Worm (Caenorhabditis elegans) whole organism, L4 larva: ENCODE results near the gene sft-1.

Experiments used
- F10B5.3 ChIP-seq: sonication (generic microtip); optimal IDR thresholded peaks from 2 replicates; lab custom pipeline; 2016; ENCODE audit warnings: mild to moderate bottlenecking, missing genetic modification characterization, missing compliant biosample characterization
- Y75B8A.6 ChIP-seq: fragments of 200-800 bp; sonication (Bioruptor generic); IDR thresholded peaks from 2 replicates; pipeline ENCODE4 v1.3.6; 2022; ENCODE audit warnings: missing genetic modification reagents, missing genetic modification characterization, missing compliant biosample characterization
- aha-1 ChIP-seq: fragments of 150-350 bp; peaks from one replicate; lab custom pipeline; 2014; ENCODE audit warnings: missing biosample characterization, missing genetic modification characterization
- ama-1 ChIP-seq: fragments of 150-350 bp; optimal IDR thresholded peaks from 2 replicates; lab custom pipeline; 2014; ENCODE audit warnings: inconsistent platforms, mixed read lengths
- arid-1 ChIP-seq: fragments of 200-800 bp; sonication (Bioruptor generic); conservative IDR thresholded peaks from 2 replicates; pipeline ENCODE4 v1.3.6; 2022; ENCODE audit warnings: missing genetic modification reagents, missing genetic modification characterization, missing compliant biosample characterization
- ceh-20 ChIP-seq: fragments of 200-800 bp; sonication (Bioruptor generic); IDR thresholded peaks from 2 replicates; pipeline ENCODE4 v1.3.6; 2022; ENCODE audit warnings: missing genetic modification reagents, missing genetic modification characterization, missing compliant biosample characterization
- cey-2 ChIP-seq: sonication (generic microtip); optimal IDR thresholded peaks from 3 replicates; lab custom pipeline; 2017; ENCODE audit warnings: missing genetic modification characterization, mild to moderate bottlenecking, missing compliant biosample characterization, antibody characterized with exemption, borderline replicate concordance; ENCODE audit not compliant: insufficient read depth
- daf-16 ChIP-seq, 3 experiments: sonication (generic microtip); optimal IDR thresholded peaks; 2 replicates each; lab custom pipeline; 2016 to 2017; ENCODE audit warnings: missing genetic modification characterization in 3 of 3, missing genetic modification reagents in 3 of 3, mild to moderate bottlenecking in 2 of 3, missing compliant biosample characterization in 2 of 3, missing biosample characterization in 1 of 3, moderate library complexity in 1 of 3
- dmd-6 ChIP-seq: fragments of 200-800 bp; sonication (Bioruptor generic); IDR thresholded peaks from 2 replicates; pipeline ENCODE4 v1.3.6; 2022; ENCODE audit warnings: missing genetic modification reagents, missing genetic modification characterization, missing compliant biosample characterization
- dmd-8 ChIP-seq: fragments of 200-800 bp; sonication (Bioruptor generic); IDR thresholded peaks from 2 replicates; pipeline ENCODE4 v1.3.6; 2022; ENCODE audit warnings: missing genetic modification characterization, missing compliant biosample characterization
- dpl-1 ChIP-seq: fragments of 150-350 bp; optimal IDR thresholded peaks from 2 replicates; lab custom pipeline; 2014; ENCODE audit warnings: missing biosample characterization, missing genetic modification reagents, missing genetic modification characterization
- dve-1 ChIP-seq: sonication (generic microtip); optimal IDR thresholded peaks from 2 replicates; lab custom pipeline; 2017; ENCODE audit warnings: antibody characterized with exemption, mild to moderate bottlenecking, missing genetic modification characterization, missing compliant biosample characterization; ENCODE audit not compliant: insufficient read depth
- fkh-10 ChIP-seq: fragments of 150-350 bp; optimal IDR thresholded peaks from 2 replicates; lab custom pipeline; 2014; ENCODE audit warnings: missing biosample characterization, missing genetic modification reagents, missing genetic modification characterization
- hif-1 ChIP-seq, 2 experiments: sonication (generic microtip); optimal IDR thresholded peaks; 2 replicates each; lab custom pipeline; 2016 to 2017; ENCODE audit warnings: missing compliant biosample characterization in 2 of 2, missing genetic modification characterization in 2 of 2, missing genetic modification reagents in 2 of 2, missing genotype in 2 of 2, mild to moderate bottlenecking in 1 of 2
- hlh-11 ChIP-seq: fragments of 200-800 bp; sonication (Bioruptor generic); optimal IDR thresholded peaks from 2 replicates; lab custom pipeline; 2018; ENCODE audit warnings: mild to moderate bottlenecking, missing genetic modification characterization, missing compliant biosample characterization
- hlh-30 ChIP-seq: sonication (generic microtip); optimal IDR thresholded peaks from 2 replicates; lab custom pipeline; 2017; ENCODE audit warnings: antibody characterized with exemption, mild to moderate bottlenecking, missing genetic modification characterization, missing compliant biosample characterization; ENCODE audit not compliant: insufficient read depth
- hmg-1.1 ChIP-seq: fragments of 200-800 bp; sonication (Bioruptor generic); IDR thresholded peaks from 2 replicates; pipeline ENCODE4 v1.3.6; 2022; ENCODE audit warnings: missing genetic modification reagents, missing genetic modification characterization, missing compliant biosample characterization
- jun-1 ChIP-seq: fragments of 150-350 bp; optimal IDR thresholded peaks from 2 replicates; lab custom pipeline; 2014; ENCODE audit warnings: missing biosample characterization, missing genetic modification reagents, missing genetic modification characterization
- lim-7 ChIP-seq: fragments of 200-800 bp; sonication (Bioruptor generic); IDR thresholded peaks from 2 replicates; pipeline ENCODE4 v1.3.6; 2022; ENCODE audit warnings: missing genetic modification characterization, missing compliant biosample characterization
- lin-1 ChIP-seq: fragments of 200-800 bp; sonication (Bioruptor generic); IDR thresholded peaks from 2 replicates; pipeline ENCODE4 v1.3.6; 2022; ENCODE audit warnings: missing genetic modification reagents, missing genetic modification characterization, missing compliant biosample characterization
- lin-13 ChIP-seq: fragments of 150-350 bp; optimal IDR thresholded peaks from 2 replicates; lab custom pipeline; 2014; ENCODE audit warnings: missing biosample characterization, missing genetic modification reagents, missing genetic modification characterization
- lin-38 ChIP-seq: fragments of 200-800 bp; sonication (Bioruptor generic); IDR thresholded peaks from 2 replicates; pipeline ENCODE4 v1.3.6; 2022; ENCODE audit warnings: missing genetic modification reagents, missing genetic modification characterization, missing compliant biosample characterization
- lsy-2 ChIP-seq, 2 experiments: fragments of 150-350 bp in 1 of 2; sonication (generic microtip) in 1 of 2; optimal IDR thresholded peaks; 2 replicates each; lab custom pipeline; 2014 to 2017; ENCODE audit warnings: missing biosample characterization in 2 of 2, missing genetic modification characterization in 2 of 2
- mdl-1 ChIP-seq, 2 experiments: fragments of 150-350 bp in 1 of 2; sonication (generic microtip) in 1 of 2; optimal IDR thresholded peaks; 2 replicates each; lab custom pipeline; 2014 to 2017; ENCODE audit warnings: missing biosample characterization in 2 of 2, missing genetic modification characterization in 2 of 2
- mep-1 ChIP-seq: fragments of 150-350 bp; sonication (generic microtip); optimal IDR thresholded peaks from 3 replicates; lab custom pipeline; 2014; ENCODE audit warnings: missing biosample characterization, missing genetic modification characterization
- mes-2 ChIP-seq: sonication (generic microtip); optimal IDR thresholded peaks from 2 replicates; lab custom pipeline; 2016; ENCODE audit warnings: missing genotype, mild to moderate bottlenecking, missing genetic modification characterization, missing compliant biosample characterization; ENCODE audit not compliant: poor library complexity, severe bottlenecking
- nhr-11 ChIP-seq: fragments of 150-350 bp; optimal IDR thresholded peaks from 2 replicates; lab custom pipeline; 2014; ENCODE audit warnings: missing biosample characterization, missing genetic modification characterization
- nhr-25 ChIP-seq: sonication (generic microtip); optimal IDR thresholded peaks from 2 replicates; lab custom pipeline; 2017; ENCODE audit warnings: missing genetic modification characterization, mild to moderate bottlenecking, missing compliant biosample characterization, antibody characterized with exemption, moderate library complexity, borderline replicate concordance; ENCODE audit not compliant: insufficient read depth
- nhr-28 ChIP-seq: fragments of 150-350 bp; optimal IDR thresholded peaks from 2 replicates; lab custom pipeline; 2014; ENCODE audit warnings: missing biosample characterization, missing genetic modification characterization
- nhr-41 ChIP-seq: fragments of 200-800 bp; sonication (Bioruptor generic); IDR thresholded peaks from 2 replicates; pipeline ENCODE4 v1.3.6; 2022; ENCODE audit warnings: missing genetic modification reagents, missing genetic modification characterization, missing compliant biosample characterization
- nhr-48 ChIP-seq: sonication (generic microtip); optimal IDR thresholded peaks from 2 replicates; lab custom pipeline; 2016; ENCODE audit warnings: mild to moderate bottlenecking, missing genetic modification characterization, missing compliant biosample characterization
- nhr-6 ChIP-seq: fragments of 150-350 bp; optimal IDR thresholded peaks from 2 replicates; lab custom pipeline; 2014; ENCODE audit warnings: missing biosample characterization, missing genetic modification characterization
- pqm-1 ChIP-seq: sonication (generic microtip); optimal IDR thresholded peaks from 2 replicates; lab custom pipeline; 2017; ENCODE audit warnings: missing biosample characterization, missing genetic modification characterization
- rbr-2 ChIP-seq: sonication (generic microtip); optimal IDR thresholded peaks from 2 replicates; lab custom pipeline; 2016; ENCODE audit warnings: missing genotype, missing genetic modification characterization, missing compliant biosample characterization
- set-16 ChIP-seq: fragments of 200-800 bp; sonication (Bioruptor generic); IDR thresholded peaks from 2 replicates; pipeline ENCODE4 v1.3.6; 2022; ENCODE audit warnings: missing genetic modification reagents, missing genetic modification characterization, missing compliant biosample characterization
- tra-1 ChIP-seq: fragments of 200-800 bp; sonication (Bioruptor generic); IDR thresholded peaks from 2 replicates; pipeline ENCODE4 v1.3.6; 2022; ENCODE audit warnings: missing genetic modification reagents, missing genetic modification characterization, missing compliant biosample characterization
- unc-62 ChIP-seq, 3 experiments: fragments of 150-350 bp in 1 of 3; sonication (generic microtip); optimal IDR thresholded peaks in 2 of 3; peaks in 1 of 3; 1 replicate in 1 of 3; 2 replicates in 2 of 3; lab custom pipeline; 2014 to 2017; ENCODE audit warnings: missing biosample characterization in 3 of 3, missing genetic modification characterization in 3 of 3, missing genetic modification reagents in 3 of 3, missing genotype in 1 of 3
- zag-1 ChIP-seq: fragments of 150-350 bp; optimal IDR thresholded peaks from 2 replicates; lab custom pipeline; 2014; ENCODE audit warnings: missing biosample characterization, missing genetic modification characterization

Gene sft-1

DNA sequence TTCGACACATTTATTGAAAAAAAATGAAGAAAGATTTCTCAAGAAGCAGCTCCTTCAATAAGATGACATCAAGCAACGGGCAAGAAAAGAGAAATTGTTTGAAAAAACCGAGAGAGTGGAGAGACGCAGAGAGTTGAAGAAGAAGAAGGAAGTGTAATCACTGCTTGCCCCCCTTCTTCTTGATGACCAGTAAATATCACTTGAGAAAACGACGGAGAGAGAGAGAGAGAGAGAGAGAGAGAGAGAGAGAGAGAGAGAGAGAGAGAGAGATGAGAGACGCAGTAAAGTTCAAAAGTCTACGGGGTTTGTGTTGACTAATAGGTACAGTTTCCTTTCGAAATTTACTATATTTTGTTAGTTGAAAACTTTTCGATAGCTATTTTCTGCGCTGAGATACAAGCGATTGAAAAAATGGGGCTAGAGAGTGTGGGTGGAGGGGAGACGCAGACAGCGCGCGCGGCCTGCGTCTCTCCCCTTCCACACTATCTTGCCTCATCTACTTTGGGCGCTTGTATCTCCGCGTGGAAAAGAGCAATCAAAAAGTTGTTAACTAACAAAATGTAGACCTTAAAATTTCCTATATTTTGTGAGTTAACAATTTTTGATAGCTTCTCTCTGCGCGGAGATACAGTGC lies 20.5 kb upstream of the sft-1 start:
- TF ChIP-seq hlh-30 (tag; lab: Kevin White, UChicago): peak; percentile 59
- TF ChIP-seq dmd-6 (GFP tag; lab: Robert Waterston, UW): peak; percentile 53; the same call in 1 of the 2 replicates
- TF ChIP-seq dve-1 (tag; lab: Kevin White, UChicago): peak; percentile 56
- TF ChIP-seq rbr-2 (tag; lab: Kevin White, UChicago): peak; percentile 31
- TF ChIP-seq fkh-10 (GFP tag; lab: Kevin White, UChicago): peak; percentile 60
- TF ChIP-seq nhr-28 (tag; lab: Kevin White, UChicago): peak; percentile 52
- TF ChIP-seq lsy-2 (tag; optimal IDR thresholded peaks at IDR 0.05; lab: Kevin White, UChicago): peak in 1 of 2 experiments; percentile 75
- no peak for TF ChIP-seq F10B5.3 (tag; lab: Kevin White, UChicago)
- peak; percentile 24; the same call in 1 of the 2 replicates for TF ChIP-seq hmg-1.1 (GFP tag; lab: Robert Waterston, UW)
- peak; percentile 25 for TF ChIP-seq nhr-48 (tag; lab: Kevin White, UChicago)
- peak; percentile 41 for TF ChIP-seq mes-2 (tag; lab: Kevin White, UChicago)
- TF ChIP-seq nhr-6 (tag; lab: Kevin White, UChicago): peak; percentile 22
- TF ChIP-seq pqm-1 (tag; lab: Kevin White, UChicago): peak; percentile 8
- no peak for TF ChIP-seq cey-2
- TF ChIP-seq jun-1 (tag; lab: Kevin White, UChicago): peak; percentile 13
- peak; percentile 39 for TF ChIP-seq nhr-25 (tag; lab: Kevin White, UChicago)
- peak in 1 of 2 experiments; percentile 15 for TF ChIP-seq unc-62 (GFP tag; optimal IDR thresholded peaks at IDR 0.05 in 1 of 2; lab: Kevin White, UChicago)
- no peak for TF ChIP-seq unc-62 (tag; optimal IDR thresholded peaks at IDR 0.05; lab: Kevin White, UChicago)
- TF ChIP-seq ama-1 (lab: Kevin White, UChicago): no peak
- 0 out of 2 replicates have a peak, but pooled peaks have one; percentile 33 for TF ChIP-seq lin-1 (GFP tag; lab: Robert Waterston, UW)
- TF ChIP-seq lim-7: no peak
- peak; percentile 34 for TF ChIP-seq dpl-1 (GFP tag; lab: Kevin White, UChicago)
- peak; percentile 41 for TF ChIP-seq nhr-11 (tag; lab: Kevin White, UChicago)
- TF ChIP-seq ceh-20 (GFP tag; lab: Robert Waterston, UW): peak; percentile 30; the same call in 1 of the 2 replicates
- peak in 1 of 2 experiments; percentile 19 for TF ChIP-seq daf-16 (GFP tag; optimal IDR thresholded peaks at IDR 0.05; lab: Kevin White, UChicago)
- TF ChIP-seq daf-16 (tag; optimal IDR thresholded peaks at IDR 0.05; lab: Kevin White, UChicago): peak; percentile 52
- TF ChIP-seq Y75B8A.6: no peak
- peak; percentile 54 for TF ChIP-seq lin-38 (GFP tag; lab: Robert Waterston, UW)
- TF ChIP-seq mdl-1 (tag; optimal IDR thresholded peaks at IDR 0.05; lab: Kevin White, UChicago): peak in 1 of 2 experiments; percentile 22
- no peak; the same call in 1 of the 2 replicates for TF ChIP-seq dmd-8 (GFP tag; lab: Robert Waterston, UW)
- peak; percentile 48; the same call in 1 of the 2 replicates for TF ChIP-seq tra-1
- peak; percentile 22 for TF ChIP-seq aha-1
- no peak for TF ChIP-seq arid-1
- TF ChIP-seq set-16 (GFP tag; lab: Robert Waterston, UW): peak; percentile 40
- no peak for TF ChIP-seq nhr-41
- peak; percentile 72 for TF ChIP-seq mep-1 (tag; lab: Kevin White, UChicago)
- TF ChIP-seq hlh-11 (tag; lab: Kevin White, UChicago): peak; percentile 79
- no peak for TF ChIP-seq zag-1 (tag; lab: Kevin White, UChicago)
- TF ChIP-seq hif-1 (tag; optimal IDR thresholded peaks at IDR 0.05; lab: Kevin White, UChicago): peak in 1 of 2 experiments; percentile 16
- peak; percentile 35 for TF ChIP-seq lin-13 (GFP tag; lab: Kevin White, UChicago)
